Fruit fly (Drosophila melanogaster) whole organism, prepupa: Measurements from ENCODE around the gene Pus1.

Experiments used
- Blimp-1 ChIP-seq: fragments of 200-800 bp; sonication (Bioruptor generic); optimal IDR thresholded peaks from 3 replicates; lab custom pipeline; 2017; ENCODE audit warnings: missing biosample characterization, missing genetic modification characterization, mild to moderate bottlenecking, moderate library complexity, missing genetic modification reagents
- CG10669 ChIP-seq: fragments of 200-800 bp; sonication (Bioruptor generic); optimal IDR thresholded peaks from 3 replicates; lab custom pipeline; 2018; ENCODE audit warnings: missing biosample characterization, mild to moderate bottlenecking, missing genetic modification characterization, moderate library complexity
- CG11762 ChIP-seq: fragments of 200-800 bp; sonication (Bioruptor generic); optimal IDR thresholded peaks from 3 replicates; lab custom pipeline; 2016; ENCODE audit warnings: missing biosample characterization, missing genetic modification characterization; ENCODE audit not compliant: insufficient read depth
- CG15336 ChIP-seq: fragments of 200-800 bp; sonication (Bioruptor generic); IDR thresholded peaks from 2 replicates; pipeline ENCODE4 v1.3.6; 2022; ENCODE audit warnings: missing biosample characterization, missing genetic modification characterization
- CG1621 ChIP-seq: fragments of 200-800 bp; sonication (Bioruptor generic); optimal IDR thresholded peaks from 3 replicates; lab custom pipeline; 2018; ENCODE audit warnings: missing biosample characterization, mild to moderate bottlenecking, missing genetic modification characterization
- CG16779 ChIP-seq: fragments of 200-800 bp; sonication (Bioruptor generic); optimal IDR thresholded peaks from 3 replicates; lab custom pipeline; 2017; ENCODE audit warnings: missing biosample characterization, mild to moderate bottlenecking, missing genetic modification characterization
- CG3032 ChIP-seq: fragments of 200-800 bp; optimal IDR thresholded peaks from 2 replicates; lab custom pipeline; 2019; ENCODE audit warnings: missing biosample characterization, mild to moderate bottlenecking, missing genetic modification characterization, moderate library complexity
- CG31627 ChIP-seq: fragments of 200-800 bp; sonication (Bioruptor generic); optimal IDR thresholded peaks from 3 replicates; lab custom pipeline; 2016; ENCODE audit warnings: missing biosample characterization, missing genetic modification characterization
- CG6163 ChIP-seq: fragments of 200-800 bp; sonication (Bioruptor generic); IDR thresholded peaks from 3 replicates; pipeline ENCODE4 v1.3.6; 2022; ENCODE audit warnings: missing biosample characterization, missing genetic modification characterization
- CG6792 ChIP-seq: fragments of 200-800 bp; sonication (Bioruptor generic); optimal IDR thresholded peaks from 3 replicates; lab custom pipeline; 2016; ENCODE audit warnings: missing biosample characterization, missing genetic modification characterization
- CG6854 ChIP-seq: fragments of 200-800 bp; sonication (Bioruptor generic); optimal IDR thresholded peaks from 2 replicates; lab custom pipeline; 2017; ENCODE audit warnings: missing biosample characterization, mild to moderate bottlenecking, missing genetic modification characterization
- CG7368 ChIP-seq: fragments of 200-800 bp; sonication (Bioruptor generic); optimal IDR thresholded peaks from 3 replicates; lab custom pipeline; 2016; ENCODE audit warnings: missing biosample characterization, missing genetic modification characterization
- CG9139 ChIP-seq: fragments of 200-800 bp; sonication (Bioruptor generic); optimal IDR thresholded peaks from 3 replicates; lab custom pipeline; 2017; ENCODE audit warnings: missing biosample characterization, mild to moderate bottlenecking, missing genetic modification characterization
- Eip75B ChIP-seq: fragments of 200-800 bp; sonication (Bioruptor generic); optimal IDR thresholded peaks from 3 replicates; lab custom pipeline; 2016; ENCODE audit warnings: missing biosample characterization, missing genetic modification characterization
- Eip78C ChIP-seq: fragments of 200-800 bp; sonication (Bioruptor generic); peaks from one replicate; lab custom pipeline; 2016; ENCODE audit warnings: missing biosample characterization, missing genetic modification characterization
- Ets96B ChIP-seq: fragments of 200-800 bp; optimal IDR thresholded peaks from 2 replicates; lab custom pipeline; 2019; ENCODE audit warnings: missing biosample characterization, mild to moderate bottlenecking, missing genetic modification characterization, moderate library complexity
- Hr4 ChIP-seq: fragments of 200-800 bp; sonication (Bioruptor generic); optimal IDR thresholded peaks from 3 replicates; lab custom pipeline; 2016; ENCODE audit warnings: missing biosample characterization, missing genetic modification characterization
- Met ChIP-seq: fragments of 200-800 bp; sonication (Bioruptor generic); optimal IDR thresholded peaks from 3 replicates; lab custom pipeline; 2016; ENCODE audit warnings: missing biosample characterization, missing genetic modification characterization
- OdsH ChIP-seq: fragments of 200-800 bp; sonication (Bioruptor generic); optimal IDR thresholded peaks from 3 replicates; lab custom pipeline; 2016; ENCODE audit warnings: missing biosample characterization, missing genetic modification characterization
- Smox ChIP-seq: fragments of 200-800 bp; sonication (Bioruptor generic); optimal IDR thresholded peaks from 3 replicates; lab custom pipeline; 2016; ENCODE audit warnings: missing biosample characterization, missing genetic modification characterization
- Sox14 ChIP-seq: fragments of 200-800 bp; sonication (Bioruptor generic); optimal IDR thresholded peaks from 3 replicates; lab custom pipeline; 2016; ENCODE audit warnings: missing biosample characterization, missing genetic modification characterization
- Sox15 ChIP-seq: fragments of 200-800 bp; sonication (Bioruptor generic); optimal IDR thresholded peaks from 3 replicates; lab custom pipeline; 2016; ENCODE audit warnings: missing biosample characterization, missing genetic modification characterization
- acj6 ChIP-seq: fragments of 200-800 bp; sonication (Bioruptor generic); optimal IDR thresholded peaks from 3 replicates; lab custom pipeline; 2016; ENCODE audit warnings: missing biosample characterization, missing genetic modification characterization
- cyc ChIP-seq: fragments of 200-800 bp; sonication (Bioruptor generic); optimal IDR thresholded peaks from 3 replicates; lab custom pipeline; 2016; ENCODE audit warnings: missing biosample characterization, missing genetic modification characterization
- dac ChIP-seq: fragments of 200-800 bp; sonication (Bioruptor generic); optimal IDR thresholded peaks from 2 replicates; lab custom pipeline; 2017; ENCODE audit warnings: missing biosample characterization, mild to moderate bottlenecking, missing genetic modification characterization
- eg ChIP-seq: fragments of 200-800 bp; sonication (Bioruptor generic); IDR thresholded peaks from 3 replicates; pipeline ENCODE4 v1.3.6; 2022; ENCODE audit warnings: missing biosample characterization, missing genetic modification characterization
- esn ChIP-seq: fragments of 200-800 bp; sonication (Bioruptor generic); optimal IDR thresholded peaks from 2 replicates; lab custom pipeline; 2016; ENCODE audit warnings: missing biosample characterization, mild to moderate bottlenecking, missing genetic modification characterization, moderate library complexity
- fd85E ChIP-seq: fragments of 200-800 bp; sonication (Bioruptor generic); optimal IDR thresholded peaks from 3 replicates; lab custom pipeline; 2016; ENCODE audit warnings: missing biosample characterization, missing genetic modification characterization
- fkh ChIP-seq: fragments of 200-800 bp; sonication (Bioruptor generic); optimal IDR thresholded peaks from 3 replicates; lab custom pipeline; 2017; ENCODE audit warnings: missing biosample characterization, mild to moderate bottlenecking, missing genetic modification characterization, moderate library complexity
- lz ChIP-seq: fragments of 200-800 bp; sonication (Bioruptor generic); optimal IDR thresholded peaks from 3 replicates; lab custom pipeline; 2016; ENCODE audit warnings: missing biosample characterization, missing genetic modification characterization
- net ChIP-seq: fragments of 200-800 bp; sonication (Bioruptor generic); optimal IDR thresholded peaks from 3 replicates; lab custom pipeline; 2016; ENCODE audit warnings: missing biosample characterization, missing genetic modification characterization
- pdm3 ChIP-seq: fragments of 200-800 bp; sonication (Bioruptor generic); optimal IDR thresholded peaks from 3 replicates; lab custom pipeline; 2016; ENCODE audit warnings: missing biosample characterization, missing genetic modification characterization
- salr ChIP-seq, 2 experiments: fragments of 200-800 bp; sonication (Bioruptor generic); optimal IDR thresholded peaks; 3 replicates each; lab custom pipeline; 2016 to 2018; ENCODE audit warnings: missing biosample characterization in 2 of 2, missing genetic modification characterization in 2 of 2, mild to moderate bottlenecking in 1 of 2
- ss ChIP-seq, 2 experiments: fragments of 200-800 bp; sonication (Bioruptor generic); optimal IDR thresholded peaks; 2 replicates in 1 of 2; 3 replicates in 1 of 2; lab custom pipeline; 2017 to 2018; ENCODE audit warnings: mild to moderate bottlenecking in 2 of 2, missing biosample characterization in 2 of 2, missing genetic modification characterization in 2 of 2, moderate library complexity in 1 of 2
- topi ChIP-seq: fragments of 200-800 bp; sonication (Bioruptor generic); optimal IDR thresholded peaks from 3 replicates; lab custom pipeline; 2016; ENCODE audit warnings: missing biosample characterization, missing genetic modification characterization

The Pus1 gene

dm6 chr3R:20587630-20588479 is 4.6 kb downstream of the Pus1 start, which contains the start of gene Septin2 (continued):
- TF ChIP-seq dac (peak; percentile 82), eg (GFP tag; lab: Robert Waterston, UW) (peak; percentile 82), Met (GFP tag; lab: Kevin White, UChicago) (peak; percentile 96), fd85E (GFP tag; lab: Kevin White, UChicago) (peak; percentile 80), CG11762 (peak; percentile 95), CG1621 (tag; lab: Kevin White, UChicago) (peak; percentile 77), CG31627 (GFP tag; lab: Kevin White, UChicago) (peak; percentile 94), net (GFP tag; lab: Kevin White, UChicago) (peak; percentile 94), fkh (GFP tag; lab: Kevin White, UChicago) (peak; percentile 91), salr (GFP tag; optimal IDR thresholded peaks at IDR 0.05; lab: Kevin White, UChicago) (peak; percentile 52 to 91), CG7368 (GFP tag; lab: Kevin White, UChicago) (peak; percentile 91), Hr4 (peak; percentile 96), Eip78C (GFP tag; lab: Kevin White, UChicago) (peak; percentile 99), CG6792 (GFP tag; lab: Kevin White, UChicago) (peak; percentile 93), ss (GFP tag; optimal IDR thresholded peaks at IDR 0.05; lab: Kevin White, UChicago) (peak; percentile 82 to 88), CG10669 (GFP tag; lab: Kevin White, UChicago) (peak; percentile 95), CG15336 (GFP tag; lab: Robert Waterston, UW) (peak; percentile 94), CG3032 (tag; lab: Kevin White, UChicago) (peak; percentile 85), Smox (GFP tag; lab: Kevin White, UChicago) (peak; percentile 94), cyc (GFP tag; lab: Kevin White, UChicago) (peak; percentile 92)

DNA sequence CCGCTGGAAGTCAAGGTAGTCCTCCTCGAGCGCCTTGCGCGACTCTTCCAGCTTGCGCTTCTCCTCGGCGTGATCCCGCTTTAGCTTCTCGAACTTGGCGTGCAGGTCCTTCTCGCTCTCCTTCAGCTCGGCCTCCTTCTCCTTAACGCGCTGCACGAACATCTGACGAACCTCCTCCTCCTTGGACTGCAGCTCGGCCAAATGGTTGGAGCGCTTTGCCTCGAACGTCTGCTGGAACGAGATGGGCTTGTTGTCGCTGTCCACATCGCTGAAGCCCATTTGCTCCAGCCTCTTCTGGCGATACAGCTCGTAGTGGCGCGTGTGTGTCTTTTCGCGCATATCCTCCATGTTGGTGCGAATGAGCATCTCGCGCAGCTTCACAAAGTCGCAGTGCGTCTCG is 6.1 kb downstream of the Pus1 start:
- TF ChIP-seq CG16779 (tag; lab: Kevin White, UChicago): no peak
- peak; percentile 15; the same call in 1 of the 3 replicates for TF ChIP-seq CG6163 (GFP tag; lab: Robert Waterston, UW)

- TF ChIP-seq OdsH: no peak
- TF ChIP-seq CG6854 (GFP tag; lab: Kevin White, UChicago): peak; percentile 14
- TF ChIP-seq Sox14: peak; percentile 64
- TF ChIP-seq Eip78C (GFP tag; lab: Kevin White, UChicago): peak; percentile 30
Measured at dm6 chr3R:20585566-20585965, 6.9 kb downstream of the Pus1 start, which contains the start of gene CG16953. Gene CG16953, minus strand, starts transcription at chr3R:20585833.

DNA sequence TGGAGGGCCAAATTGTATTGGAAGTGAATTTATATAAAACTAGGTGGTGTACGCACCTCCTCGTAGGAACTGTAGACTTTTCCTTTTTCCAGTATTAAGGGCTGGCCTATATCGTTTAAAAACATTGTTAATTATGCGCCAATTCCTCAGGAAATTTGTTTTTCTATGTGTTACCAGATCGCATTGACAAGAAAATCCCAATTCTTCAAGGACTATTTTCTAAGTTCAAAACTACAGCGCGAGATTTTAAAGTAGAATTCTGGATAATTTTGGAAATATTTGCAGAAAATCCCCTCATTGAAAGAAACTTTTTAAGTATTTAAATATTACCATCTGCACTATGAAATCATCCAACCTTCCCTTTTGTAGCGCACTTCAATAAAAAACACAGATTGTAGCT is 11.1 kb downstream of the Pus1 start, which contains the start of gene CG34008:
CG34008 (minus strand) TSS at position 147 of the 400 bp plus-strand sequence.
- TF ChIP-seq Hr4 (no peak), Blimp-1 (no peak), CG6792 (GFP tag; lab: Kevin White, UChicago) (no peak), Eip75B (no peak), CG16779 (tag; lab: Kevin White, UChicago) (no peak), CG7368 (GFP tag; lab: Kevin White, UChicago) (no peak), Ets96B (tag; lab: Kevin White, UChicago) (no peak), pdm3 (no peak), acj6 (GFP tag; lab: Kevin White, UChicago) (no peak), Sox15 (GFP tag; lab: Kevin White, UChicago) (no peak), esn (no peak), CG10669 (GFP tag; lab: Kevin White, UChicago) (no peak), topi (GFP tag; lab: Kevin White, UChicago) (no peak), lz (GFP tag; lab: Kevin White, UChicago) (no peak), CG11762 (no peak), fd85E (GFP tag; lab: Kevin White, UChicago) (no peak), CG9139 (GFP tag; lab: Kevin White, UChicago) (no peak), CG31627 (GFP tag; lab: Kevin White, UChicago) (no peak)
